Worm (Caenorhabditis elegans) whole organism, L4 larva: ENCODE results near the gene C02E7.10.

Experiments used
- ceh-82 ChIP-seq: sonication (generic microtip); optimal IDR thresholded peaks from 2 replicates; lab custom pipeline; 2017; ENCODE audit warnings: missing biosample characterization, missing genetic modification characterization
- snpc-4 ChIP-seq: fragments of 150-350 bp; optimal IDR thresholded peaks from 2 replicates; lab custom pipeline; 2014; ENCODE audit warnings: missing biosample characterization, missing genetic modification characterization
- unc-62 ChIP-seq, 3 experiments: fragments of 150-350 bp in 1 of 3; sonication (generic microtip); optimal IDR thresholded peaks in 2 of 3; peaks in 1 of 3; 1 replicate in 1 of 3; 2 replicates in 2 of 3; lab custom pipeline; 2014 to 2017; ENCODE audit warnings: missing biosample characterization in 3 of 3, missing genetic modification characterization in 3 of 3, missing genetic modification reagents in 3 of 3, missing genotype in 1 of 3
- ztf-11 ChIP-seq: fragments of 150-350 bp; optimal IDR thresholded peaks from 2 replicates; lab custom pipeline; 2014; ENCODE audit warnings: missing biosample characterization, missing genetic modification characterization

- no peak for TF ChIP-seq snpc-4 (tag; lab: Kevin White, UChicago)
- no peak for TF ChIP-seq ztf-11 (tag; lab: Kevin White, UChicago)
- TF ChIP-seq unc-62 (GFP tag; optimal IDR thresholded peaks at IDR 0.05 in 1 of 2; lab: Kevin White, UChicago) = no peak
- TF ChIP-seq unc-62 (tag; optimal IDR thresholded peaks at IDR 0.05; lab: Kevin White, UChicago) = no peak
- TF ChIP-seq ceh-82 (tag; lab: Kevin White, UChicago) = no peak
Measured at ce11 chrV:4979060-4979459, 46.2 kb upstream of the C02E7.10 start, which contains the start of gene srsx-11.
